Worm (Caenorhabditis elegans) whole organism, L4/young adult: ENCODE results near the gene fbxa-10.

Experiments
- W03F9.2 ChIP-seq: fragments of 150-350 bp; optimal IDR thresholded peaks from 2 replicates; lab custom pipeline; 2014; ENCODE audit warnings: missing biosample characterization, missing genetic modification characterization
- dao-5 ChIP-seq: sonication (generic microtip); optimal IDR thresholded peaks from 2 replicates; lab custom pipeline; 2016; ENCODE audit warnings: missing genotype, missing genetic modification characterization, moderate library complexity, missing compliant biosample characterization
- him-1 ChIP-seq: sonication (generic microtip); optimal IDR thresholded peaks from 2 replicates; lab custom pipeline; 2016; ENCODE audit warnings: missing genotype, missing genetic modification reagents, missing genetic modification characterization, missing compliant biosample characterization

The fbxa-10 gene

ce11 chrIII:1001297-1001696, 49.1 kb downstream of the fbxa-10 start, which contains the start of gene R06B10.7:
TSS of gene R06B10.7 (minus strand) at chrIII:1001397.
- TF ChIP-seq dao-5 (tag; lab: Kevin White, UChicago) (no peak), him-1 (tag; lab: Kevin White, UChicago) (no peak), W03F9.2 (tag; lab: Kevin White, UChicago) (no peak)

- no peak for TF ChIP-seq dao-5 (tag; lab: Kevin White, UChicago)
- no peak for TF ChIP-seq him-1 (tag; lab: Kevin White, UChicago)
- no peak for TF ChIP-seq W03F9.2 (tag; lab: Kevin White, UChicago)
These were observed 50.3 kb downstream of the fbxa-10 start, which contains the start of gene clec-150 for ce11 chrIII:1002510-1002909. TSS of gene clec-150 (plus strand) at chrIII:1002707.
